Fruit fly (Drosophila melanogaster): ENCODE results near the gene CheB38c.

DNA sequence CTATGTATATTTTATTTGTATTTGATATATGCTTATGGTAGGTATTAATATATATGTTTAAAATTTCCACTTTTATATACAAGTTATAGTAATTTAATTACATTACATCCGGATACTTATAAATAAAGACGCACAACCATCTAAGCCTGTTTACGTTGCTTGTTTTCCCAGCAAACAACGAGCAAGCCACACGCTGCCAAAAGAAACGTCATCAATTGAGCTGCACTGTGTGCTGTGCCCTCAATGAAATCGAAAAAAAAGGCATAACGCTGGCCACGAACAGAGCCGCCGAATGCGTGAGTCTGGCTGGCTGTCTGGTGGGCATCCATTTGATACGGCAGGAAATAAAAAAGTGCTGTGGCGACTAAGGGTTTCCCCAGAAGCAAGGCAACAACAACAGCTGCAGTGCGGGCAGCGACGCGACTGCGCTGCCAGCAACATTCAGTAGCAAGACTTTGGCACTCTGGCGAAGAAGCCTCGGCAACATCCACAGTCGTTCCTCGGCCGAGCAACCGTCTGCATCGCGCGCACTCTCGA is 31.5 kb upstream of the CheB38c start, which contains the start of gene twit:
- TF ChIP-seq EcR (GFP tag; optimal IDR thresholded peaks at IDR 0.05) (no peak), CG8159 (tag; optimal IDR thresholded peaks at IDR 0.05) (no peak), CG34367 (tag; optimal IDR thresholded peaks at IDR 0.05) (no peak), rn (GFP tag; IDR thresholded peaks at IDR 0.05) (no peak), CG10348 (GFP tag; IDR thresholded peaks at IDR 0.05) (no peak), CG13204 (GFP tag; optimal IDR thresholded peaks at IDR 0.05) (no peak), fd96Ca (GFP tag; IDR thresholded peaks at IDR 0.05) (0 out of 3 replicates have a peak, but pooled peaks have one; percentile 12), CG4496 (GFP tag; IDR thresholded peaks at IDR 0.05) (no peak), CG12605 (GFP tag; IDR thresholded peaks at IDR 0.05) (no peak), CG15710 (tag; optimal IDR thresholded peaks at IDR 0.05) (no peak), D1 (tag; optimal IDR thresholded peaks at IDR 0.05) (no peak), CG17806 (tag; optimal IDR thresholded peaks at IDR 0.05) (no peak), CG14655 (GFP tag; optimal IDR thresholded peaks at IDR 0.05) (no peak), Pif1B (GFP tag; optimal IDR thresholded peaks at IDR 0.05) (no peak)
